Worm (Caenorhabditis elegans) whole organism, late embryonic: ENCODE results near the gene F49E8.6.

Experiments used
- C08G9.2 ChIP-seq: sonication (generic microtip); optimal IDR thresholded peaks from 2 replicates; lab custom pipeline; 2016; ENCODE audit warnings: mild to moderate bottlenecking, missing genetic modification characterization, moderate library complexity, missing compliant biosample characterization
- C38D4.7 ChIP-seq: fragments of 200-800 bp; sonication (Bioruptor generic); optimal IDR thresholded peaks from 2 replicates; lab custom pipeline; 2018; ENCODE audit warnings: mild to moderate bottlenecking, missing genetic modification characterization, moderate library complexity, missing compliant biosample characterization
- F13H6.1 ChIP-seq: sonication (generic microtip); optimal IDR thresholded peaks from 2 replicates; lab custom pipeline; 2016; ENCODE audit warnings: missing genetic modification characterization, missing compliant biosample characterization
- K02D7.2 ChIP-seq: sonication (generic microtip); optimal IDR thresholded peaks from 2 replicates; lab custom pipeline; 2017; ENCODE audit warnings: mild to moderate bottlenecking, missing genetic modification characterization, missing compliant biosample characterization
- K09A11.1 ChIP-seq: sonication (generic microtip); optimal IDR thresholded peaks from 2 replicates; lab custom pipeline; 2017; ENCODE audit warnings: antibody characterized with exemption, mild to moderate bottlenecking, missing genetic modification characterization, missing compliant biosample characterization; ENCODE audit not compliant: insufficient read depth
- ahr-1 ChIP-seq: sonication (generic microtip); optimal IDR thresholded peaks from 2 replicates; lab custom pipeline; 2016; ENCODE audit warnings: missing genetic modification characterization, missing compliant biosample characterization
- ceh-18 ChIP-seq: sonication (generic microtip); optimal IDR thresholded peaks from 2 replicates; lab custom pipeline; 2016; ENCODE audit warnings: missing genetic modification characterization, missing compliant biosample characterization
- ceh-19 ChIP-seq: fragments of 200-800 bp; sonication (Bioruptor generic); optimal IDR thresholded peaks from 2 replicates; lab custom pipeline; 2018; ENCODE audit warnings: mild to moderate bottlenecking, missing genetic modification characterization, missing compliant biosample characterization
- ceh-2 ChIP-seq: sonication (generic microtip); optimal IDR thresholded peaks from 2 replicates; lab custom pipeline; 2016; ENCODE audit warnings: missing genotype, missing genetic modification characterization, missing compliant biosample characterization
- ceh-22 ChIP-seq: sonication (generic microtip); optimal IDR thresholded peaks from 2 replicates; lab custom pipeline; 2017; ENCODE audit warnings: missing biosample characterization, missing genetic modification characterization
- ceh-30 ChIP-seq: fragments of 150-350 bp; optimal IDR thresholded peaks from 2 replicates; lab custom pipeline; 2014; ENCODE audit warnings: missing biosample characterization, missing genetic modification characterization
- ceh-31 ChIP-seq: sonication (generic microtip); optimal IDR thresholded peaks from 2 replicates; lab custom pipeline; 2016; ENCODE audit warnings: missing genetic modification characterization, missing compliant biosample characterization
- ceh-48 ChIP-seq: sonication (generic microtip); optimal IDR thresholded peaks from 2 replicates; lab custom pipeline; 2016; ENCODE audit warnings: missing genetic modification characterization, inconsistent platforms, missing compliant biosample characterization
- ceh-9 ChIP-seq: sonication (generic microtip); optimal IDR thresholded peaks from 2 replicates; lab custom pipeline; 2016; ENCODE audit warnings: mild to moderate bottlenecking, missing genetic modification characterization, inconsistent platforms, missing compliant biosample characterization
- dve-1 ChIP-seq: sonication (generic microtip); optimal IDR thresholded peaks from 2 replicates; lab custom pipeline; 2017; ENCODE audit warnings: antibody characterized with exemption, mild to moderate bottlenecking, missing genetic modification characterization, missing compliant biosample characterization
- elt-2 ChIP-seq: sonication (generic microtip); optimal IDR thresholded peaks from 2 replicates; lab custom pipeline; 2016; ENCODE audit warnings: missing genetic modification reagents, missing genetic modification characterization, missing compliant biosample characterization
- elt-4 ChIP-seq: sonication (generic microtip); optimal IDR thresholded peaks from 2 replicates; lab custom pipeline; 2016; ENCODE audit warnings: missing genetic modification characterization, missing compliant biosample characterization
- ets-4 ChIP-seq: sonication (generic microtip); optimal IDR thresholded peaks from 2 replicates; lab custom pipeline; 2016; ENCODE audit warnings: missing genetic modification characterization, missing compliant biosample characterization
- fax-1 ChIP-seq: sonication (generic microtip); optimal IDR thresholded peaks from 2 replicates; lab custom pipeline; 2016; ENCODE audit warnings: missing genotype, missing genetic modification characterization, missing compliant biosample characterization
- fkh-10 ChIP-seq: fragments of 150-350 bp; optimal IDR thresholded peaks from 2 replicates; lab custom pipeline; 2014; ENCODE audit warnings: missing biosample characterization, missing genetic modification reagents, missing genetic modification characterization
- fkh-6 ChIP-seq: sonication (generic microtip); optimal IDR thresholded peaks from 2 replicates; lab custom pipeline; 2016; ENCODE audit warnings: missing genetic modification characterization, missing compliant biosample characterization
- gmeb-2 ChIP-seq: sonication (generic microtip); optimal IDR thresholded peaks from 2 replicates; lab custom pipeline; 2016; ENCODE audit warnings: missing genetic modification characterization, inconsistent platforms, missing compliant biosample characterization
- hlh-15 ChIP-seq: sonication (generic microtip); optimal IDR thresholded peaks from 2 replicates; lab custom pipeline; 2016; ENCODE audit warnings: missing genetic modification characterization, missing compliant biosample characterization
- hlh-6 ChIP-seq: sonication (generic microtip); optimal IDR thresholded peaks from 2 replicates; lab custom pipeline; 2016; ENCODE audit warnings: missing genotype, missing genetic modification characterization, missing compliant biosample characterization
- hlh-8 ChIP-seq: sonication (generic microtip); optimal IDR thresholded peaks from 2 replicates; lab custom pipeline; 2016; ENCODE audit warnings: missing genotype, missing genetic modification characterization, missing compliant biosample characterization
- lim-6 ChIP-seq: sonication (generic microtip); optimal IDR thresholded peaks from 2 replicates; lab custom pipeline; 2016; ENCODE audit warnings: missing genetic modification characterization, missing compliant biosample characterization
- lin-11 ChIP-seq: fragments of 200-800 bp; sonication (Bioruptor generic); optimal IDR thresholded peaks from 2 replicates; lab custom pipeline; 2018; ENCODE audit warnings: mild to moderate bottlenecking, missing genetic modification characterization, missing compliant biosample characterization
- mec-3 ChIP-seq: sonication (generic microtip); optimal IDR thresholded peaks from 2 replicates; lab custom pipeline; 2016; ENCODE audit warnings: borderline replicate concordance, missing genetic modification characterization, missing compliant biosample characterization
- nfya-1 ChIP-seq: sonication (generic microtip); optimal IDR thresholded peaks from 2 replicates; lab custom pipeline; 2017; ENCODE audit warnings: missing genetic modification characterization, mild to moderate bottlenecking, missing compliant biosample characterization, antibody characterized with exemption, moderate library complexity
- nhr-11 ChIP-seq: fragments of 150-350 bp; optimal IDR thresholded peaks from 2 replicates; lab custom pipeline; 2014; ENCODE audit warnings: missing biosample characterization, missing genetic modification characterization
- nhr-232 ChIP-seq: sonication (generic microtip); optimal IDR thresholded peaks from 2 replicates; lab custom pipeline; 2016; ENCODE audit warnings: missing genetic modification characterization, missing compliant biosample characterization
- npax-4 ChIP-seq: sonication (generic microtip); optimal IDR thresholded peaks from 2 replicates; lab custom pipeline; 2016; ENCODE audit warnings: missing genetic modification characterization, missing compliant biosample characterization
- pag-3 ChIP-seq: sonication (generic microtip); optimal IDR thresholded peaks from 2 replicates; lab custom pipeline; 2016; ENCODE audit warnings: missing compliant biosample characterization, missing genetic modification characterization, borderline replicate concordance
- pax-1 ChIP-seq: fragments of 150-350 bp; optimal IDR thresholded peaks from 2 replicates; lab custom pipeline; 2014; ENCODE audit warnings: missing biosample characterization, missing genetic modification characterization
- pha-2 ChIP-seq: sonication (generic microtip); optimal IDR thresholded peaks from 2 replicates; lab custom pipeline; 2017; ENCODE audit warnings: mild to moderate bottlenecking, missing genetic modification characterization, missing compliant biosample characterization
- pha-4 ChIP-seq: fragments of 150-350 bp; optimal IDR thresholded peaks from 2 replicates; lab custom pipeline; 2018; ENCODE audit warnings: missing biosample characterization, missing genetic modification reagents, missing genetic modification characterization
- pqm-1 ChIP-seq: sonication (generic microtip); optimal IDR thresholded peaks from 2 replicates; lab custom pipeline; 2016; ENCODE audit warnings: missing genetic modification characterization, missing compliant biosample characterization
- pros-1 ChIP-seq: fragments of 150-350 bp; optimal IDR thresholded peaks from 2 replicates; lab custom pipeline; 2014; ENCODE audit warnings: missing biosample characterization, missing genetic modification reagents, missing genetic modification characterization
- ref-2 ChIP-seq: sonication (generic microtip); optimal IDR thresholded peaks from 2 replicates; lab custom pipeline; 2016; ENCODE audit warnings: missing genetic modification characterization, missing compliant biosample characterization
- sdc-2 ChIP-seq: sonication (generic microtip); optimal IDR thresholded peaks from 2 replicates; lab custom pipeline; 2016; ENCODE audit warnings: missing genotype, missing genetic modification characterization, missing compliant biosample characterization
- sox-4 ChIP-seq: sonication (generic microtip); optimal IDR thresholded peaks from 2 replicates; lab custom pipeline; 2017; ENCODE audit warnings: mild to moderate bottlenecking, missing genetic modification characterization, inconsistent platforms, missing compliant biosample characterization
- tbx-2 ChIP-seq: sonication (generic microtip); optimal IDR thresholded peaks from 2 replicates; lab custom pipeline; 2016; ENCODE audit warnings: missing genetic modification characterization, missing compliant biosample characterization
- tbx-7 ChIP-seq: sonication (generic microtip); optimal IDR thresholded peaks from 2 replicates; lab custom pipeline; 2016; ENCODE audit warnings: missing genotype, missing genetic modification characterization, missing compliant biosample characterization
- ttx-3 ChIP-seq: sonication (generic microtip); optimal IDR thresholded peaks from 2 replicates; lab custom pipeline; 2016; ENCODE audit warnings: missing genetic modification reagents, missing genetic modification characterization, missing compliant biosample characterization
- unc-3 ChIP-seq, 2 experiments: fragments of 200-800 bp in 1 of 2; sonication (Bioruptor generic) in 1 of 2; sonication (generic microtip) in 1 of 2; conservative IDR thresholded peaks in 1 of 2; optimal IDR thresholded peaks in 1 of 2; 2 replicates each; pipeline versions ENCODE4 v1.3.6 to Lab custom; 2016 to 2022; ENCODE audit warnings: missing compliant biosample characterization in 2 of 2, missing genetic modification characterization in 2 of 2, missing genetic modification reagents in 1 of 2
- unc-42 ChIP-seq: sonication (generic microtip); optimal IDR thresholded peaks from 2 replicates; lab custom pipeline; 2016; ENCODE audit warnings: missing genotype, missing genetic modification characterization, missing compliant biosample characterization
- unc-55 ChIP-seq: sonication (generic microtip); optimal IDR thresholded peaks from 2 replicates; lab custom pipeline; 2017; ENCODE audit warnings: missing biosample characterization, missing genetic modification reagents, missing genetic modification characterization
- unc-86 ChIP-seq: sonication (generic microtip); optimal IDR thresholded peaks from 2 replicates; lab custom pipeline; 2016; ENCODE audit warnings: missing genetic modification characterization, missing compliant biosample characterization
- zip-5 ChIP-seq: sonication (generic microtip); optimal IDR thresholded peaks from 2 replicates; lab custom pipeline; 2016; ENCODE audit warnings: missing genetic modification characterization, missing compliant biosample characterization

F49E8.6 gene

DNA sequence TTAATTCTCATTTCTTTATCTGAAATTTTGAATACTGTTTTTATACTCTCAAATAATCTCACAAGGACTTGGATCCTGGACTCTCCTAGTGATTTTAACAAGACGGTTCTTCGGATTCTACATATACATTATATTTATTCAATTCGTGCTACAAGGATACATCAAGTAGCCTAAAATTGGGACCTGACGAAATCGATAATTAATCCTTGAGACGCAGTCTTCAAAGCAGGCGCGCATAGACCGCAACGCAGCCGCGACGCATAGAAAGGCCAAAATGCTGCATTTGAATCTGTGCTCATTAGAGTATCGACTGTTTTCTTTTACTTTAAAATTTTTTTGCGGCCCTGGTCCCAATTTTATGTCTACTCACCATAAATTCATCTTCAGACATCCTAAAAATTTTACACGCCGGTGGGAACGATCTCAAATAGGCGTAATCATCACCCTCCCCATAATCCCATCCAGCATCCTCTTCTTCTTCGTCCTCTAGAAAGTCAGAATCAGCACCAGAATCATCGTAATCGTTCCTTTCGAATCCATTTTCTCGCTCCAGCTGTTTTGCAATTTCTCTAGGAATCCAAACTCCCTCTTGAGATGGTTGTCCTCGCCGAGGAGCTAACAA lies 20.8 kb upstream of the F49E8.6 start, which contains the start of gene cec-4:
cec-4 (plus strand) TSS at position 572 of the 622 bp plus-strand sequence.
- TF ChIP-seq nfya-1 (tag; lab: Kevin White, UChicago): no peak
- TF ChIP-seq ceh-48 (tag; lab: Kevin White, UChicago): peak; percentile 20
- TF ChIP-seq, all 69 proteins: peak for 1

DNA sequence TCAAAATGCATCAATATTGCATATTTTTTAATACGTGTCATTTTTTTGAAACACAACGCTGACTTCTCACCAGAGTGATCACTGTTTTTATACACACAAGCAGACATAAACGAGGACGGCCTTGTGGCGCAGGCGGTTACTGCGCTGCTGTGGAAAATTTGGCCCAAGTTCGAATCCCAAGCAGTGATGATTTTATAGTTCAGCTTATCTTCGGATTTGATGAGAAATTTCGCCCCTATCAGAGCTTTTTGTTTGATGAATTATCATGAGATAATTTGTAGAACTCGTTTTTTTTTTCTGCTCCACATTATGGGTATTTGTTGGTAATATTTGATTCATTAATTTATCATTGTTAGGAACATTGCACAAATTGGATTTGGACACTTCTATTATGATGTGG lies 19.5 kb upstream of the F49E8.6 start:
- peak; percentile 91 for TF ChIP-seq ceh-2 (tag; lab: Kevin White, UChicago)
- peak; percentile 94 for TF ChIP-seq npax-4 (tag; lab: Kevin White, UChicago)
- peak; percentile 96 for TF ChIP-seq pqm-1 (tag; lab: Kevin White, UChicago)
- peak; percentile 86 for TF ChIP-seq ceh-31 (tag; lab: Kevin White, UChicago)
- peak; percentile 89 for TF ChIP-seq lin-11
- TF ChIP-seq hlh-15 (tag; lab: Kevin White, UChicago): peak; percentile 93
- TF ChIP-seq C08G9.2 (tag; lab: Kevin White, UChicago): peak; percentile 92
- TF ChIP-seq ceh-22: peak; percentile 40
- peak; percentile 72 for TF ChIP-seq zip-5 (tag; lab: Kevin White, UChicago)
- peak; percentile 91 for TF ChIP-seq ahr-1 (tag; lab: Kevin White, UChicago)
- TF ChIP-seq nhr-11 (tag; lab: Kevin White, UChicago): no peak
- no peak for TF ChIP-seq pax-1 (tag; lab: Kevin White, UChicago)
- TF ChIP-seq pha-4 (tag; lab: Kevin White, UChicago): no peak
- peak; percentile 96 for TF ChIP-seq gmeb-2 (tag; lab: Kevin White, UChicago)
- peak; percentile 95 for TF ChIP-seq fkh-6 (tag; lab: Kevin White, UChicago)
- peak; percentile 88 for TF ChIP-seq ceh-9 (tag; lab: Kevin White, UChicago)
- TF ChIP-seq elt-2: peak; percentile 98
- TF ChIP-seq fkh-10 (GFP tag; lab: Kevin White, UChicago): peak; percentile 88
- TF ChIP-seq C38D4.7: peak; percentile 95
- peak; percentile 92 for TF ChIP-seq fax-1
- peak; percentile 85 for TF ChIP-seq hlh-8 (tag; lab: Kevin White, UChicago)
- TF ChIP-seq mec-3 (tag; lab: Kevin White, UChicago): peak; percentile 77
- peak; percentile 97 for TF ChIP-seq dve-1 (tag; lab: Kevin White, UChicago)
- peak; percentile 93 for TF ChIP-seq ref-2 (tag; lab: Kevin White, UChicago)
- peak; percentile 96 for TF ChIP-seq sox-4 (tag; lab: Kevin White, UChicago)
- peak; percentile 94 for TF ChIP-seq tbx-2
- TF ChIP-seq hlh-6: peak; percentile 98
- TF ChIP-seq pros-1 (tag; lab: Kevin White, UChicago): peak; percentile 22
- TF ChIP-seq unc-3 (GFP tag; conservative IDR thresholded peaks at IDR 0.05; lab: Robert Waterston, UW): peak; percentile 95
- TF ChIP-seq unc-3 (tag; optimal IDR thresholded peaks at IDR 0.05; lab: Kevin White, UChicago): peak; percentile 94
- peak; percentile 92 for TF ChIP-seq K09A11.1 (tag; lab: Kevin White, UChicago)
- peak; percentile 82 for TF ChIP-seq nfya-1 (tag; lab: Kevin White, UChicago)
- peak; percentile 64 for TF ChIP-seq ets-4 (tag; lab: Kevin White, UChicago)
- TF ChIP-seq ceh-19: peak; percentile 94
- peak; percentile 91 for TF ChIP-seq ceh-48 (tag; lab: Kevin White, UChicago)
- peak; percentile 52 for TF ChIP-seq tbx-7 (tag; lab: Kevin White, UChicago)
- peak; percentile 92 for TF ChIP-seq nhr-232 (tag; lab: Kevin White, UChicago)
- TF ChIP-seq pag-3 (tag; lab: Kevin White, UChicago): peak; percentile 84
- TF ChIP-seq lim-6 (tag; lab: Kevin White, UChicago): peak; percentile 90
- peak; percentile 96 for TF ChIP-seq K02D7.2 (tag; lab: Kevin White, UChicago)
- peak; percentile 68 for TF ChIP-seq ceh-30 (tag; lab: Kevin White, UChicago)
- no peak for TF ChIP-seq elt-4 (tag; lab: Kevin White, UChicago)
- TF ChIP-seq ceh-18 (tag; lab: Kevin White, UChicago): peak; percentile 92
- TF ChIP-seq sdc-2 (tag; lab: Kevin White, UChicago): peak; percentile 87
- peak; percentile 92 for TF ChIP-seq F13H6.1 (tag; lab: Kevin White, UChicago)
- TF ChIP-seq pha-2 (tag; lab: Kevin White, UChicago): peak; percentile 94
- TF ChIP-seq unc-86 (tag; lab: Kevin White, UChicago): peak; percentile 94
- no peak for TF ChIP-seq unc-55 (GFP tag; lab: Kevin White, UChicago)
- peak; percentile 92 for TF ChIP-seq ttx-3 (tag; lab: Kevin White, UChicago)
- peak; percentile 72 for TF ChIP-seq unc-42
